Worm (Caenorhabditis elegans) whole organism, L3 larva: Measurements from ENCODE around the gene C45G9.2.
A peak's percentile ranks its signal among the peaks of the same experiment; 100 is the strongest.

Experiments
- R02D3.7 ChIP-seq: fragments of 150-350 bp; optimal IDR thresholded peaks from 2 replicates; lab custom pipeline; 2014; ENCODE audit warnings: missing biosample characterization, missing genetic modification characterization
- ZK546.5 ChIP-seq: sonication (generic microtip); optimal IDR thresholded peaks from 2 replicates; lab custom pipeline; 2017; ENCODE audit warnings: missing biosample characterization, missing genetic modification characterization
- aly-2 ChIP-seq: fragments of 150-350 bp; optimal IDR thresholded peaks from 2 replicates; lab custom pipeline; 2014; ENCODE audit warnings: missing biosample characterization, missing genetic modification characterization
- ama-1 ChIP-seq: fragments of 150-350 bp; optimal IDR thresholded peaks from 2 replicates; lab custom pipeline; 2018
- ceh-16 ChIP-seq: sonication (generic microtip); optimal IDR thresholded peaks from 2 replicates; lab custom pipeline; 2017; ENCODE audit warnings: missing biosample characterization, missing genetic modification characterization
- ceh-28 ChIP-seq: fragments of 150-350 bp; optimal IDR thresholded peaks from 2 replicates; lab custom pipeline; 2014; ENCODE audit warnings: missing biosample characterization, missing genetic modification reagents, missing genetic modification characterization
- ceh-82 ChIP-seq: fragments of 150-350 bp; optimal IDR thresholded peaks from 2 replicates; lab custom pipeline; 2014; ENCODE audit warnings: missing biosample characterization, missing genetic modification characterization
- ceh-9 ChIP-seq: sonication (generic microtip); optimal IDR thresholded peaks from 2 replicates; lab custom pipeline; 2018; ENCODE audit warnings: missing biosample characterization, missing genetic modification characterization
- daf-12 ChIP-seq: fragments of 150-350 bp; optimal IDR thresholded peaks from 2 replicates; lab custom pipeline; 2014; ENCODE audit warnings: missing biosample characterization, missing genetic modification reagents, missing genetic modification characterization
- egl-27 ChIP-seq: sonication (generic microtip); optimal IDR thresholded peaks from 4 replicates; lab custom pipeline; 2017; ENCODE audit warnings: missing biosample characterization, missing genetic modification reagents, missing genetic modification characterization
- egl-5 ChIP-seq: fragments of 150-350 bp; optimal IDR thresholded peaks from 2 replicates; lab custom pipeline; 2017; ENCODE audit warnings: missing biosample characterization, missing genetic modification reagents, missing genetic modification characterization, inconsistent platforms
- elt-1 ChIP-seq: fragments of 150-350 bp; optimal IDR thresholded peaks from 2 replicates; lab custom pipeline; 2014; ENCODE audit warnings: missing biosample characterization, missing genetic modification characterization
- elt-2 ChIP-seq: sonication (generic microtip); optimal IDR thresholded peaks from 2 replicates; lab custom pipeline; 2016; ENCODE audit warnings: missing genetic modification reagents, mild to moderate bottlenecking, missing genetic modification characterization, missing compliant biosample characterization
- elt-3 ChIP-seq, 3 experiments: fragments of 150-350 bp in 1 of 3; sonication (generic microtip) in 2 of 3; optimal IDR thresholded peaks; 2 replicates in 2 of 3; 4 replicates in 1 of 3; lab custom pipeline; 2014 to 2017; ENCODE audit warnings: missing biosample characterization in 3 of 3, missing genetic modification characterization in 3 of 3
- eor-1 ChIP-seq, 2 experiments: fragments of 150-350 bp; optimal IDR thresholded peaks; 2 replicates each; lab custom pipeline; 2014 to 2018; ENCODE audit warnings: missing biosample characterization in 2 of 2, missing genetic modification characterization in 2 of 2
- fkh-10 ChIP-seq: sonication (generic microtip); optimal IDR thresholded peaks from 2 replicates; lab custom pipeline; 2017; ENCODE audit warnings: missing biosample characterization, missing genetic modification reagents, missing genetic modification characterization
- hmg-11 ChIP-seq: sonication (generic microtip); optimal IDR thresholded peaks from 2 replicates; lab custom pipeline; 2016; ENCODE audit warnings: missing genetic modification characterization, missing compliant biosample characterization
- jun-1 ChIP-seq: fragments of 150-350 bp; optimal IDR thresholded peaks from 2 replicates; lab custom pipeline; 2014; ENCODE audit warnings: missing biosample characterization, missing genetic modification reagents, missing genetic modification characterization
- lin-15B ChIP-seq: fragments of 150-350 bp; optimal IDR thresholded peaks from 2 replicates; lab custom pipeline; 2014; ENCODE audit warnings: missing biosample characterization, missing genetic modification characterization
- lin-39 ChIP-seq: fragments of 150-350 bp; optimal IDR thresholded peaks from 2 replicates; lab custom pipeline; 2018; ENCODE audit warnings: missing biosample characterization, missing genetic modification reagents, missing genetic modification characterization
- mdl-1 ChIP-seq: fragments of 150-350 bp; optimal IDR thresholded peaks from 2 replicates; lab custom pipeline; 2014; ENCODE audit warnings: missing biosample characterization, missing genetic modification characterization
- mml-1 ChIP-seq: fragments of 150-350 bp; sonication (generic microtip); optimal IDR thresholded peaks from 3 replicates; lab custom pipeline; 2014; ENCODE audit warnings: missing biosample characterization, missing genetic modification characterization
- nfya-1 ChIP-seq: sonication (generic microtip); optimal IDR thresholded peaks from 2 replicates; lab custom pipeline; 2017; ENCODE audit warnings: missing genetic modification characterization, mild to moderate bottlenecking, missing compliant biosample characterization, antibody characterized with exemption, moderate library complexity; ENCODE audit not compliant: insufficient read depth
- nhr-11 ChIP-seq: fragments of 150-350 bp; optimal IDR thresholded peaks from 2 replicates; lab custom pipeline; 2014; ENCODE audit warnings: missing biosample characterization, missing genetic modification characterization
- nhr-12 ChIP-seq: fragments of 150-350 bp; optimal IDR thresholded peaks from 2 replicates; lab custom pipeline; 2014; ENCODE audit warnings: missing biosample characterization, missing genetic modification characterization
- nhr-23 ChIP-seq: fragments of 150-350 bp; optimal IDR thresholded peaks from 2 replicates; lab custom pipeline; 2014; ENCODE audit warnings: missing biosample characterization, missing genetic modification reagents, missing genetic modification characterization
- nhr-25 ChIP-seq: sonication (generic microtip); optimal IDR thresholded peaks from 2 replicates; lab custom pipeline; 2017; ENCODE audit warnings: missing biosample characterization, missing genetic modification characterization
- nhr-28 ChIP-seq: fragments of 150-350 bp; optimal IDR thresholded peaks from 2 replicates; lab custom pipeline; 2014; ENCODE audit warnings: missing biosample characterization, missing genetic modification characterization
- nhr-43 ChIP-seq: sonication (generic microtip); optimal IDR thresholded peaks from 2 replicates; lab custom pipeline; 2016; ENCODE audit warnings: mild to moderate bottlenecking, missing genetic modification characterization, missing compliant biosample characterization; ENCODE audit not compliant: poor library complexity, severe bottlenecking
- nhr-67 ChIP-seq: fragments of 150-350 bp; optimal IDR thresholded peaks from 2 replicates; lab custom pipeline; 2014; ENCODE audit warnings: missing biosample characterization, missing genetic modification characterization
- nhr-76 ChIP-seq: fragments of 150-350 bp; sonication (generic microtip); optimal IDR thresholded peaks from 5 replicates; lab custom pipeline; 2014; ENCODE audit warnings: missing biosample characterization, missing genetic modification characterization
- nhr-77 ChIP-seq: fragments of 150-350 bp; optimal IDR thresholded peaks from 2 replicates; lab custom pipeline; 2014; ENCODE audit warnings: missing biosample characterization, missing genetic modification characterization
- pha-4 ChIP-seq: fragments of 150-350 bp; optimal IDR thresholded peaks from 2 replicates; lab custom pipeline; 2014; ENCODE audit warnings: missing biosample characterization, missing genetic modification reagents, missing genetic modification characterization
- pqm-1 ChIP-seq: fragments of 150-350 bp; optimal IDR thresholded peaks from 2 replicates; lab custom pipeline; 2017; ENCODE audit warnings: missing biosample characterization, missing genetic modification characterization, inconsistent platforms
- sea-2 ChIP-seq: fragments of 150-350 bp; sonication (generic microtip); optimal IDR thresholded peaks from 4 replicates; lab custom pipeline; 2014; ENCODE audit warnings: missing biosample characterization, missing genetic modification reagents, missing genetic modification characterization
- skn-1 ChIP-seq: fragments of 150-350 bp; optimal IDR thresholded peaks from 2 replicates; lab custom pipeline; 2014; ENCODE audit warnings: missing biosample characterization, missing genetic modification characterization
- snpc-4 ChIP-seq: fragments of 150-350 bp; optimal IDR thresholded peaks from 2 replicates; lab custom pipeline; 2014; ENCODE audit warnings: missing biosample characterization, missing genetic modification characterization
- tbx-2 ChIP-seq: sonication (generic microtip); optimal IDR thresholded peaks from 2 replicates; lab custom pipeline; 2016; ENCODE audit warnings: mild to moderate bottlenecking, missing genetic modification characterization, missing compliant biosample characterization
- unc-39 ChIP-seq: sonication (generic microtip); optimal IDR thresholded peaks from 4 replicates; lab custom pipeline; 2017; ENCODE audit warnings: missing biosample characterization, missing genetic modification characterization
- zag-1 ChIP-seq: fragments of 150-350 bp; optimal IDR thresholded peaks from 2 replicates; lab custom pipeline; 2014; ENCODE audit warnings: missing biosample characterization, missing genetic modification characterization
- ztf-4 ChIP-seq: fragments of 150-350 bp; optimal IDR thresholded peaks from 2 replicates; lab custom pipeline; 2014; ENCODE audit warnings: missing biosample characterization, missing genetic modification characterization

C45G9.2 gene

ce11 chrIII:5042112-5042511, 26.8 kb upstream of the C45G9.2 start, which contains the start of gene nlp-43:
nlp-43 (plus strand) TSS chrIII:5042412.
- TF ChIP-seq snpc-4 (tag; lab: Kevin White, UChicago) (no peak), ceh-28 (tag; lab: Kevin White, UChicago) (no peak), ZK546.5 (tag; lab: Kevin White, UChicago) (no peak), unc-39 (tag; lab: Kevin White, UChicago) (no peak), ceh-9 (no peak), skn-1 (no peak), nhr-77 (tag; lab: Kevin White, UChicago) (no peak), R02D3.7 (tag; lab: Kevin White, UChicago) (no peak), nhr-28 (tag; lab: Kevin White, UChicago) (no peak), elt-3 (tag; optimal IDR thresholded peaks at IDR 0.05; lab: Kevin White, UChicago) (no peak)

ce11 chrIII:5044709-5045108, 24.2 kb upstream of the C45G9.2 start, which contains the start of gene C45G9.14:
C45G9.14 (plus strand) TSS chrIII:5045009.
- TF ChIP-seq ama-1 (lab: Kevin White, UChicago) = no peak
- TF ChIP-seq tbx-2 (tag; lab: Kevin White, UChicago) = no peak
- no peak for TF ChIP-seq eor-1 (tag; optimal IDR thresholded peaks at IDR 0.05; lab: Kevin White, UChicago)
- TF ChIP-seq ceh-28 (tag; lab: Kevin White, UChicago) = no peak
- no peak for TF ChIP-seq unc-39 (tag; lab: Kevin White, UChicago)
- TF ChIP-seq nhr-25 (tag; lab: Kevin White, UChicago) = no peak
- TF ChIP-seq sea-2 = no peak
- TF ChIP-seq aly-2 (tag; lab: Kevin White, UChicago) = no peak
- TF ChIP-seq ceh-9 = no peak
- no peak for TF ChIP-seq nfya-1 (tag; lab: Kevin White, UChicago)
- no peak for TF ChIP-seq R02D3.7 (tag; lab: Kevin White, UChicago)
- TF ChIP-seq elt-1 (tag; lab: Kevin White, UChicago) = no peak
- no peak for TF ChIP-seq ceh-16
- TF ChIP-seq daf-12 (tag; lab: Kevin White, UChicago) = no peak
- TF ChIP-seq elt-3 (tag; optimal IDR thresholded peaks at IDR 0.05; lab: Kevin White, UChicago) = no peak
- no peak for TF ChIP-seq skn-1
- no peak for TF ChIP-seq fkh-10
- no peak for TF ChIP-seq nhr-12
- no peak for TF ChIP-seq egl-5 (tag; lab: Kevin White, UChicago)
- no peak for TF ChIP-seq pqm-1 (tag; lab: Kevin White, UChicago)

ce11 chrIII:5047175-5047574, 21.7 kb upstream of the C45G9.2 start, which contains the start of gene txbp-3:
txbp-3 (minus strand) TSS chrIII:5047459.
- TF ChIP-seq R02D3.7 (tag; lab: Kevin White, UChicago) (no peak), skn-1 (no peak), nhr-43 (peak; percentile 9), zag-1 (no peak), ama-1 (lab: Kevin White, UChicago) (no peak), nhr-25 (tag; lab: Kevin White, UChicago) (peak; percentile 95), egl-5 (tag; lab: Kevin White, UChicago) (no peak), hmg-11 (tag; lab: Kevin White, UChicago) (no peak), mdl-1 (no peak), pqm-1 (tag; lab: Kevin White, UChicago) (peak; percentile 0), egl-27 (no peak), elt-2 (tag; lab: Kevin White, UChicago) (peak; percentile 74), lin-39 (tag; lab: Kevin White, UChicago) (peak; percentile 23), ceh-9 (no peak), tbx-2 (tag; lab: Kevin White, UChicago) (no peak), jun-1 (tag; lab: Kevin White, UChicago) (peak; percentile 5), ztf-4 (tag; lab: Kevin White, UChicago) (no peak), ceh-28 (tag; lab: Kevin White, UChicago) (no peak), nhr-23 (tag; lab: Kevin White, UChicago) (peak; percentile 27), snpc-4 (tag; lab: Kevin White, UChicago) (peak; percentile 80), nhr-76 (tag; lab: Kevin White, UChicago) (no peak), aly-2 (tag; lab: Kevin White, UChicago) (no peak), fkh-10 (peak; percentile 17), nhr-67 (tag; lab: Kevin White, UChicago) (no peak), nhr-11 (no peak), mml-1 (tag; lab: Kevin White, UChicago) (no peak), lin-15B (tag; lab: Kevin White, UChicago) (peak; percentile 70), pha-4 (peak; percentile 32), eor-1 (tag; optimal IDR thresholded peaks at IDR 0.05; lab: Kevin White, UChicago) (no peak), ceh-82 (tag; lab: Kevin White, UChicago) (no peak), ceh-16 (no peak), elt-3 (tag; optimal IDR thresholded peaks at IDR 0.05; lab: Kevin White, UChicago) (no peak), nhr-28 (tag; lab: Kevin White, UChicago) (no peak), nhr-12 (no peak), nhr-77 (tag; lab: Kevin White, UChicago) (no peak), nfya-1 (tag; lab: Kevin White, UChicago) (peak; percentile 20)
